Fruit fly (Drosophila melanogaster): ENCODE results near the gene MFS3.
A peak's percentile ranks its signal among the peaks of the same experiment; 100 is the strongest.

Gene MFS3

DNA sequence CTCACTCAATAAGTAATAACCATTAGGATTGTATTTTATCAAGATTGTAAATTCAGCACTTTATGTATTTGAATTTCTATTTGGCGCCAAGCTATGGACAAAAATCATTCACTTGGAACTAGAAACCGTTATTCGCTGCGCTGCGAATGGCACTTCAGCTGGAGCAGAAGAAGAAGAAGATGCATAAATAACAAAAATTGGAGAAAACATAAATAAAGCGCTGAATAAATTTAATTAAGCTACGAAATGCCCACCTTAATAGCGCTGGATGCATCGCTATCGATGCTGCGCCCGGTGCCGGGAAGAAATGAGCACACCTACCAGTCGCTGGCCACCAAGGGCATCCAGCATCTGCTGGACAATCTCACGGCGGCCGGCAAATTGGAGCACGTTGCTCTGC, 21.3 kb downstream of the MFS3 start, which contains the start of gene IntS14 (continued):
- TF ChIP-seq CG18599 (GFP tag; optimal IDR thresholded peaks at IDR 0.05) (no peak), lmd (GFP tag; IDR thresholded peaks at IDR 0.05) (no peak), CG11696 (GFP tag; IDR thresholded peaks at IDR 0.05) (no peak), CG18619 (GFP tag; optimal IDR thresholded peaks at IDR 0.05) (no peak), CG31388 (GFP tag; optimal IDR thresholded peaks at IDR 0.05) (no peak), Nf-YC (tag; optimal IDR thresholded peaks at IDR 0.05) (no peak), cg (GFP tag; optimal IDR thresholded peaks at IDR 0.05) (no peak), CG15269 (tag; optimal IDR thresholded peaks at IDR 0.05) (no peak), CG4617 (GFP tag; optimal IDR thresholded peaks at IDR 0.05; ENCODE audit: borderline replicate concordance) (peak; percentile 54), Ets65A (GFP tag) (no peak), CG7556 (GFP tag; optimal IDR thresholded peaks at IDR 0.05) (no peak), CG10654 (GFP tag; optimal IDR thresholded peaks at IDR 0.05) (no peak), Meics (GFP tag; optimal IDR thresholded peaks at IDR 0.05) (no peak), shn (GFP tag; optimal IDR thresholded peaks at IDR 0.05) (no peak), Usf (GFP tag; optimal IDR thresholded peaks at IDR 0.05) (no peak), Mrtf (GFP tag; IDR thresholded peaks at IDR 0.05) (no peak), CG4404 (GFP tag; IDR thresholded peaks at IDR 0.05) (no peak), trem (tag; optimal IDR thresholded peaks at IDR 0.05) (peak; percentile 0), CG2129 (GFP tag; IDR thresholded peaks at IDR 0.05; ENCODE audit: partially characterized antibody) (no peak), NC2α (GFP tag; optimal IDR thresholded peaks at IDR 0.05) (no peak), nerfin-2 (GFP tag; IDR thresholded peaks at IDR 0.05; ENCODE audit: partially characterized antibody) (no peak), CG4820 (GFP tag; optimal IDR thresholded peaks at IDR 0.05) (no peak), CG6791 (GFP tag; IDR thresholded peaks at IDR 0.05; ENCODE audit: partially characterized antibody) (0 out of 3 replicates have a peak, but pooled peaks have one; percentile 23), YL-1 (GFP tag; optimal IDR thresholded peaks at IDR 0.05) (peak; percentile 8), Jarid2 (GFP tag; optimal IDR thresholded peaks at IDR 0.05) (no peak), pita (GFP tag; optimal IDR thresholded peaks at IDR 0.05) (no peak), CG15514 (GFP tag; optimal IDR thresholded peaks at IDR 0.05) (peak; percentile 68), kah (GFP tag; optimal IDR thresholded peaks at IDR 0.05) (no peak), az2 (GFP tag; optimal IDR thresholded peaks at IDR 0.05) (no peak), vfl (GFP tag; optimal IDR thresholded peaks at IDR 0.05) (no peak), Doc3 (GFP tag; IDR thresholded peaks at IDR 0.05; ENCODE audit: partially characterized antibody) (no peak), row (GFP tag; IDR thresholded peaks at IDR 0.05) (no peak; the same call in 2 of the 3 replicates), lbe (GFP tag; optimal IDR thresholded peaks at IDR 0.05) (no peak), CG6654 (GFP tag; optimal IDR thresholded peaks at IDR 0.05) (no peak), CG9876 (GFP tag; optimal IDR thresholded peaks at IDR 0.05) (no peak), Rfx (GFP tag; IDR thresholded peaks at IDR 0.05) (no peak), CG11398 (GFP tag; optimal IDR thresholded peaks at IDR 0.05) (no peak), chn (GFP tag; optimal IDR thresholded peaks at IDR 0.05) (no peak), CG8290 (GFP tag; optimal IDR thresholded peaks at IDR 0.05) (no peak), CG8290 (tag; optimal IDR thresholded peaks at IDR 0.05) (no peak), Doc2 (GFP tag; IDR thresholded peaks at IDR 0.05) (no peak), CG16813 (GFP tag; IDR thresholded peaks at IDR 0.05; ENCODE audit: partially characterized antibody) (no peak), CG12219 (GFP tag; optimal IDR thresholded peaks at IDR 0.05) (no peak), Lpt (GFP tag; optimal IDR thresholded peaks at IDR 0.05) (no peak), Drgx (GFP tag; IDR thresholded peaks at IDR 0.05) (no peak), CG17568 (GFP tag; optimal IDR thresholded peaks at IDR 0.05) (no peak), CG5180 (GFP tag; optimal IDR thresholded peaks at IDR 0.05) (no peak), CG34376 (GFP tag; optimal IDR thresholded peaks at IDR 0.05) (no peak), gt (GFP tag; IDR thresholded peaks at IDR 0.05) (no peak), pho (GFP tag; optimal IDR thresholded peaks at IDR 0.05) (no peak), Sry-δ (GFP tag; optimal IDR thresholded peaks at IDR 0.05) (peak; percentile 37), CG18011 (GFP tag; optimal IDR thresholded peaks at IDR 0.05) (no peak)
